Fruit fly (Drosophila melanogaster) whole organism, embryonic: ENCODE results near the gene ast.
A peak's percentile ranks its signal among the peaks of the same experiment; 100 is the strongest.

Experiments used
- Asciz ChIP-seq: fragments of 200-800 bp; sonication (Bioruptor generic); optimal IDR thresholded peaks from 2 replicates; lab custom pipeline; 2017; ENCODE audit warnings: missing biosample characterization, mild to moderate bottlenecking, missing genetic modification characterization, missing genetic modification reagents
- B-H1 ChIP-seq: fragments of 200-800 bp; sonication (Bioruptor generic); IDR thresholded peaks from 3 replicates; pipeline ENCODE4 v1.3.6; 2022; ENCODE audit warnings: missing biosample characterization, missing genetic modification characterization
- B-H2 ChIP-seq: fragments of 200-800 bp; sonication (Bioruptor generic); optimal IDR thresholded peaks from 2 replicates; lab custom pipeline; 2018; ENCODE audit warnings: missing biosample characterization, mild to moderate bottlenecking, missing genetic modification characterization
- CG10431 ChIP-seq: fragments of 200-800 bp; sonication (Bioruptor generic); optimal IDR thresholded peaks from 3 replicates; lab custom pipeline; 2018; ENCODE audit warnings: missing biosample characterization, mild to moderate bottlenecking, missing genetic modification characterization
- CG11696 ChIP-seq: fragments of 200-800 bp; sonication (Bioruptor generic); IDR thresholded peaks from 2 replicates; pipeline ENCODE4 v1.3.6; 2022; ENCODE audit warnings: missing biosample characterization, missing genetic modification characterization
- CG14441 ChIP-seq: fragments of 200-800 bp; sonication (Bioruptor generic); IDR thresholded peaks from 2 replicates; pipeline ENCODE4 v1.3.6; 2022; ENCODE audit warnings: missing biosample characterization, missing genetic modification characterization
- CG1602 ChIP-seq: fragments of 200-800 bp; sonication (Bioruptor generic); optimal IDR thresholded peaks from 3 replicates; lab custom pipeline; 2016; ENCODE audit warnings: missing biosample characterization, missing genetic modification characterization
- CG17186 ChIP-seq: fragments of 200-800 bp; sonication (Bioruptor generic); optimal IDR thresholded peaks from 3 replicates; lab custom pipeline; 2017; ENCODE audit warnings: missing biosample characterization, missing genetic modification reagents, missing genetic modification characterization
- CG17912 ChIP-seq: fragments of 200-800 bp; sonication (Bioruptor generic); optimal IDR thresholded peaks from 2 replicates; lab custom pipeline; 2018; ENCODE audit warnings: missing biosample characterization, mild to moderate bottlenecking, missing genetic modification characterization
- CG18011 ChIP-seq: fragments of 200-800 bp; sonication (Bioruptor generic); optimal IDR thresholded peaks from 2 replicates; lab custom pipeline; 2017; ENCODE audit warnings: missing biosample characterization, missing genetic modification characterization, mild to moderate bottlenecking, moderate library complexity, missing genotype
- CG18262 ChIP-seq: fragments of 200-800 bp; optimal IDR thresholded peaks from 3 replicates; lab custom pipeline; 2019; ENCODE audit warnings: missing biosample characterization, mild to moderate bottlenecking, missing genetic modification characterization, moderate library complexity
- CG2889 ChIP-seq: fragments of 200-800 bp; sonication (Bioruptor generic); IDR thresholded peaks from 3 replicates; pipeline ENCODE4 v1.3.6; 2022; ENCODE audit warnings: missing biosample characterization, missing genetic modification characterization
- CG33557 ChIP-seq: fragments of 200-800 bp; sonication (Bioruptor generic); optimal IDR thresholded peaks from 2 replicates; lab custom pipeline; 2019; ENCODE audit warnings: missing biosample characterization, mild to moderate bottlenecking, missing genetic modification characterization, moderate library complexity
- CG34376 ChIP-seq: fragments of 200-800 bp; sonication (Bioruptor generic); optimal IDR thresholded peaks from 2 replicates; lab custom pipeline; 2018; ENCODE audit warnings: missing biosample characterization, mild to moderate bottlenecking, missing genetic modification characterization
- CG3838 ChIP-seq: fragments of 200-800 bp; sonication (Bioruptor generic); optimal IDR thresholded peaks from 3 replicates; lab custom pipeline; 2016; ENCODE audit warnings: missing biosample characterization, missing genetic modification characterization
- CG4328 ChIP-seq: fragments of 200-800 bp; sonication (Bioruptor generic); optimal IDR thresholded peaks from 3 replicates; lab custom pipeline; 2017; ENCODE audit warnings: missing biosample characterization, missing genetic modification reagents, missing genetic modification characterization
- Chrac-16 ChIP-seq: fragments of 200-800 bp; sonication (Bioruptor generic); optimal IDR thresholded peaks from 3 replicates; lab custom pipeline; 2016; ENCODE audit warnings: missing biosample characterization, missing genetic modification characterization
- D19B ChIP-seq: fragments of 200-800 bp; sonication (Bioruptor generic); optimal IDR thresholded peaks from 2 replicates; lab custom pipeline; 2017; ENCODE audit warnings: missing biosample characterization, mild to moderate bottlenecking, missing genetic modification characterization
- Dip2 ChIP-seq: fragments of 200-800 bp; sonication (Bioruptor generic); IDR thresholded peaks from 2 replicates; pipeline ENCODE4 v1.3.6; 2022; ENCODE audit warnings: missing biosample characterization, missing genetic modification characterization
- Drgx ChIP-seq: fragments of 200-800 bp; sonication (Bioruptor generic); IDR thresholded peaks from 2 replicates; pipeline ENCODE4 v1.3.6; 2022; ENCODE audit warnings: missing biosample characterization, missing genetic modification characterization
- Fer1 ChIP-seq: fragments of 200-800 bp; sonication (Bioruptor generic); optimal IDR thresholded peaks from 2 replicates; lab custom pipeline; 2017; ENCODE audit warnings: missing biosample characterization, mild to moderate bottlenecking, missing genetic modification characterization
- Hr3 ChIP-seq: fragments of 200-800 bp; sonication (Bioruptor generic); optimal IDR thresholded peaks from 3 replicates; lab custom pipeline; 2016; ENCODE audit warnings: missing biosample characterization, missing genetic modification characterization
- Hr51 ChIP-seq, 2 experiments: fragments of 200-800 bp; sonication (Bioruptor generic); optimal IDR thresholded peaks; 2 replicates in 1 of 2; 3 replicates in 1 of 2; lab custom pipeline; 2016 to 2018; ENCODE audit warnings: missing biosample characterization in 2 of 2, missing genetic modification characterization in 2 of 2, mild to moderate bottlenecking in 1 of 2, moderate library complexity in 1 of 2
- Hsf ChIP-seq: fragments of 200-800 bp; sonication (Bioruptor generic); optimal IDR thresholded peaks from 3 replicates; lab custom pipeline; 2016; ENCODE audit warnings: missing biosample characterization, missing genetic modification characterization
- Lhr ChIP-seq: fragments of 200-800 bp; sonication (Bioruptor generic); optimal IDR thresholded peaks from 3 replicates; lab custom pipeline; 2017; ENCODE audit warnings: mild to moderate bottlenecking, missing biosample characterization, missing genetic modification reagents, missing genetic modification characterization
- Neu2 ChIP-seq: fragments of 200-800 bp; sonication (Bioruptor generic); optimal IDR thresholded peaks from 3 replicates; lab custom pipeline; 2016; ENCODE audit warnings: missing biosample characterization, missing genetic modification characterization, borderline replicate concordance
- Nf-YB ChIP-seq: fragments of 200-800 bp; sonication (Bioruptor generic); optimal IDR thresholded peaks from 3 replicates; lab custom pipeline; 2019; ENCODE audit warnings: missing biosample characterization, mild to moderate bottlenecking, missing genetic modification characterization, moderate library complexity
- NfI ChIP-seq: fragments of 200-800 bp; sonication (Bioruptor generic); optimal IDR thresholded peaks from 3 replicates; lab custom pipeline; 2018; ENCODE audit warnings: missing biosample characterization, mild to moderate bottlenecking, missing genetic modification characterization, moderate library complexity
- Ptx1 ChIP-seq: fragments of 200-800 bp; sonication (Bioruptor generic); IDR thresholded peaks from 2 replicates; pipeline ENCODE4 v1.3.6; 2022; ENCODE audit warnings: missing biosample characterization, missing genetic modification characterization
- Rx ChIP-seq: fragments of 200-800 bp; sonication (Bioruptor generic); IDR thresholded peaks from 2 replicates; pipeline ENCODE4 v1.3.6; 2022; ENCODE audit warnings: missing biosample characterization, missing genetic modification characterization
- Six4 ChIP-seq: fragments of 200-800 bp; sonication (Bioruptor generic); optimal IDR thresholded peaks from 2 replicates; lab custom pipeline; 2016; ENCODE audit warnings: missing biosample characterization, missing genetic modification characterization
- Sry-β ChIP-seq: fragments of 200-800 bp; sonication (Bioruptor generic); optimal IDR thresholded peaks from 2 replicates; lab custom pipeline; 2018; ENCODE audit warnings: missing biosample characterization, mild to moderate bottlenecking, missing genetic modification characterization, moderate library complexity
- Vsx1 ChIP-seq: fragments of 200-800 bp; sonication (Bioruptor generic); optimal IDR thresholded peaks from 2 replicates; lab custom pipeline; 2017; ENCODE audit warnings: missing biosample characterization, mild to moderate bottlenecking, missing genetic modification characterization, missing genetic modification reagents
- az2 ChIP-seq: fragments of 200-800 bp; sonication (Bioruptor generic); optimal IDR thresholded peaks from 3 replicates; lab custom pipeline; 2016; ENCODE audit warnings: missing biosample characterization, missing genetic modification characterization
- chinmo ChIP-seq: fragments of 200-800 bp; sonication (Bioruptor generic); IDR thresholded peaks from 4 replicates; pipeline ENCODE4 v1.3.6; 2022; ENCODE audit warnings: missing biosample characterization, missing genetic modification characterization; ENCODE audit not compliant: partially characterized antibody
- eyg ChIP-seq: fragments of 200-800 bp; sonication (Bioruptor generic); optimal IDR thresholded peaks from 3 replicates; lab custom pipeline; 2016; ENCODE audit warnings: missing biosample characterization, missing genetic modification characterization
- grn ChIP-seq: fragments of 200-800 bp; sonication (Bioruptor generic); optimal IDR thresholded peaks from 3 replicates; lab custom pipeline; 2017; ENCODE audit warnings: missing biosample characterization, missing genetic modification characterization
- hb ChIP-seq: fragments of 200-800 bp; sonication (Bioruptor generic); IDR thresholded peaks from 3 replicates; pipeline ENCODE4 v1.3.6; 2022; ENCODE audit warnings: missing biosample characterization, missing genetic modification characterization; ENCODE audit not compliant: partially characterized antibody
- klu ChIP-seq: fragments of 200-800 bp; sonication (Bioruptor generic); IDR thresholded peaks from 2 replicates; pipeline ENCODE4 v1.3.6; 2022; ENCODE audit warnings: missing biosample characterization, missing genetic modification characterization
- lmd ChIP-seq: fragments of 200-800 bp; sonication (Bioruptor generic); IDR thresholded peaks from 2 replicates; pipeline ENCODE4 v1.3.6; 2022; ENCODE audit warnings: missing biosample characterization, missing genetic modification characterization
- lov ChIP-seq, 2 experiments: fragments of 200-800 bp in 1 of 2; fragments of >200 bp in 1 of 2; sonication (Bioruptor generic) in 1 of 2; IDR thresholded peaks in 1 of 2; optimal IDR thresholded peaks in 1 of 2; 2 replicates in 1 of 2; 3 replicates in 1 of 2; pipeline versions ENCODE4 v1.3.6 to Lab custom; 2017 to 2022; ENCODE audit warnings: missing biosample characterization in 1 of 2, missing genetic modification characterization in 1 of 2
- nmo ChIP-seq: fragments of 200-800 bp; sonication (Bioruptor generic); optimal IDR thresholded peaks from 2 replicates; lab custom pipeline; 2018; ENCODE audit warnings: missing biosample characterization, mild to moderate bottlenecking, missing genetic modification characterization, moderate library complexity
- nom ChIP-seq: fragments of 200-800 bp; sonication (Bioruptor generic); optimal IDR thresholded peaks from 2 replicates; lab custom pipeline; 2017; ENCODE audit warnings: missing biosample characterization, missing genetic modification characterization, mild to moderate bottlenecking, moderate library complexity, missing genetic modification reagents
- oc ChIP-seq: fragments of 200-800 bp; sonication (Bioruptor generic); optimal IDR thresholded peaks from 2 replicates; lab custom pipeline; 2018; ENCODE audit warnings: missing biosample characterization, mild to moderate bottlenecking, missing genetic modification characterization, moderate library complexity
- otp ChIP-seq: fragments of 200-800 bp; sonication (Bioruptor generic); IDR thresholded peaks from 3 replicates; pipeline ENCODE4, ENCODE4 v1.3.6; 2022; ENCODE audit warnings: missing biosample characterization, missing genetic modification characterization
- ro ChIP-seq: fragments of 200-800 bp; sonication (Bioruptor generic); IDR thresholded peaks from 2 replicates; pipeline ENCODE4 v1.3.6; 2022; ENCODE audit warnings: missing biosample characterization, missing genetic modification characterization
- slou ChIP-seq: fragments of 200-800 bp; sonication (Bioruptor generic); optimal IDR thresholded peaks from 3 replicates; lab custom pipeline; 2016; ENCODE audit warnings: missing biosample characterization, missing genetic modification characterization
- tio ChIP-seq: fragments of 200-800 bp; sonication (Bioruptor generic); optimal IDR thresholded peaks from 2 replicates; lab custom pipeline; 2017; ENCODE audit warnings: missing biosample characterization, missing genetic modification characterization, inconsistent platforms
- unpg ChIP-seq: fragments of 200-800 bp; sonication (Bioruptor generic); optimal IDR thresholded peaks from 3 replicates; lab custom pipeline; 2018; ENCODE audit warnings: missing biosample characterization, mild to moderate bottlenecking, missing genetic modification characterization, moderate library complexity
- yki ChIP-seq: fragments of >200 bp; optimal IDR thresholded peaks from 3 replicates; lab custom pipeline; 2018

Gene ast

dm6 chr2L:1075753-1076152, 2.0 kb upstream of the ast start (continued):
- TF ChIP-seq lov (optimal IDR thresholded peaks at IDR 0.05; lab: Kevin White, UChicago): no peak
- TF ChIP-seq lov (GFP tag; IDR thresholded peaks at IDR 0.05; lab: Robert Waterston, UW): peak; percentile 96
- no peak for TF ChIP-seq tio (GFP tag; lab: Kevin White, UChicago)
- peak; percentile 84 for TF ChIP-seq CG2889 (GFP tag; lab: Robert Waterston, UW)
- TF ChIP-seq yki (lab: Kevin White, UChicago): no peak
- peak; percentile 92 for TF ChIP-seq CG18262 (tag; lab: Kevin White, UChicago)
- peak; percentile 95 for TF ChIP-seq Chrac-16 (GFP tag; lab: Kevin White, UChicago)
- TF ChIP-seq lmd (GFP tag; lab: Robert Waterston, UW): peak; percentile 93
- peak; percentile 94 for TF ChIP-seq Rx (GFP tag; lab: Robert Waterston, UW)
- TF ChIP-seq Hr3 (GFP tag; lab: Kevin White, UChicago): peak; percentile 91
- TF ChIP-seq Ptx1: peak; percentile 95
- peak; percentile 87 for TF ChIP-seq CG33557 (GFP tag; lab: Kevin White, UChicago)
- TF ChIP-seq CG3838 (GFP tag; lab: Kevin White, UChicago): peak; percentile 78
- peak; percentile 94 for TF ChIP-seq nmo (GFP tag; lab: Kevin White, UChicago)
- no peak for TF ChIP-seq hb
- peak; percentile 93 for TF ChIP-seq CG14441 (GFP tag; lab: Robert Waterston, UW)
- TF ChIP-seq Neu2 (GFP tag; lab: Kevin White, UChicago): peak; percentile 75
- peak; percentile 80 for TF ChIP-seq CG11696 (GFP tag; lab: Robert Waterston, UW)
- TF ChIP-seq oc (tag; lab: Kevin White, UChicago): peak; percentile 95
- TF ChIP-seq klu (GFP tag; lab: Robert Waterston, UW): peak; percentile 75
- TF ChIP-seq CG10431 (GFP tag; lab: Kevin White, UChicago): peak; percentile 46
- TF ChIP-seq grn: peak; percentile 28
- peak; percentile 74 for TF ChIP-seq Vsx1 (GFP tag; lab: Kevin White, UChicago)
- peak; percentile 97 for TF ChIP-seq az2 (GFP tag; lab: Kevin White, UChicago)
- TF ChIP-seq Asciz (GFP tag; lab: Kevin White, UChicago): peak; percentile 82
- TF ChIP-seq Fer1 (GFP tag; lab: Kevin White, UChicago): peak; percentile 64
- no peak for TF ChIP-seq CG4328 (GFP tag; lab: Kevin White, UChicago)
- peak; percentile 96 for TF ChIP-seq Hsf (GFP tag; lab: Kevin White, UChicago)
- peak; percentile 71 for TF ChIP-seq slou (GFP tag; lab: Kevin White, UChicago)
- TF ChIP-seq Nf-YB (GFP tag; lab: Kevin White, UChicago): peak; percentile 67
- peak; percentile 33 for TF ChIP-seq CG17912 (GFP tag; lab: Kevin White, UChicago)
- TF ChIP-seq Lhr (GFP tag; lab: Kevin White, UChicago): peak; percentile 77
- TF ChIP-seq B-H2 (GFP tag; lab: Kevin White, UChicago): no peak
- TF ChIP-seq CG34376: no peak
- TF ChIP-seq Dip2 (GFP tag; lab: Robert Waterston, UW): no peak
- no peak for TF ChIP-seq chinmo (GFP tag; lab: Robert Waterston, UW)
- TF ChIP-seq D19B (GFP tag; lab: Kevin White, UChicago): peak; percentile 96
- TF ChIP-seq B-H1 (GFP tag; lab: Robert Waterston, UW): peak; percentile 87
- peak; percentile 85 for TF ChIP-seq NfI (GFP tag; lab: Kevin White, UChicago)
- TF ChIP-seq Drgx (GFP tag; lab: Robert Waterston, UW): peak; percentile 82
- TF ChIP-seq unpg (GFP tag; lab: Kevin White, UChicago): peak; percentile 90
- no peak for TF ChIP-seq nom (GFP tag; lab: Kevin White, UChicago)
- TF ChIP-seq otp (GFP tag; lab: Robert Waterston, UW): peak; percentile 98
- peak; percentile 84 for TF ChIP-seq eyg (GFP tag; lab: Kevin White, UChicago)
- TF ChIP-seq Sry-β (GFP tag; lab: Kevin White, UChicago): peak; percentile 45
- peak; percentile 83 to 85 for TF ChIP-seq Hr51 (GFP tag; optimal IDR thresholded peaks at IDR 0.05; lab: Kevin White, UChicago)
- peak; percentile 88 for TF ChIP-seq ro (GFP tag; lab: Robert Waterston, UW)
- peak; percentile 51 for TF ChIP-seq CG18011
- peak; percentile 96 for TF ChIP-seq CG1602 (GFP tag; lab: Kevin White, UChicago)
- peak; percentile 94 for TF ChIP-seq Six4
- peak; percentile 80 for TF ChIP-seq CG17186 (GFP tag; lab: Kevin White, UChicago)
